Worm (Caenorhabditis elegans): ENCODE measurements around the gene pqn-75.
"Not testable (repeated sequence)": the region's sequence is repeated elsewhere in the genome, so short reads cannot be mapped to it uniquely, and the experiment has no call there.

The pqn-75 gene

DNA sequence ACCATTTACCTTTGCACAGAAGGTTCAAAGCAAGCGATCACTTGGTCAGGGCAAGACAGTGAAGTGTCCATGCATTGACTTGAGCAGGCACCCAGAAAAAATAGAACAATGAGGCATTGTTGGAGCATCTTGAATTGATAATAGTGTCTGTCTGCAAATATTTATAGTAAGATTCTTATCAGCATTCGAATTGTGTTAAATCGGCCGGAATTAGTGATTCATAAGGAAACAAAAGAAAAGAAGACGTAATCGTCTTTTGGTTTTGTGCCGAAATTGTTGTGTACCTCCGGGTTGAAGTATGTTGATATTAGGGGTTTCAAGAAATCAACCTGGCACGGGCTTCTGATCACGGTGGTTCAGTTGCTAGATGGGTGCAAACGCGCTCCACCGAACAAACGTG lies 48.1 kb downstream of the pqn-75 start, which contains the start of gene F49F1.5:
Gene F49F1.5 (minus strand): TSS at position 153 of the 400 bp plus-strand sequence.
- TF ChIP-seq dao-5 (tag; optimal IDR thresholded peaks at IDR 0.05) = no peak
- no peak for TF ChIP-seq W03F9.2 (tag; optimal IDR thresholded peaks at IDR 0.05)
- no peak for TF ChIP-seq him-1 (tag; optimal IDR thresholded peaks at IDR 0.05)

- TF ChIP-seq him-1 (tag; optimal IDR thresholded peaks at IDR 0.05) (no peak), W03F9.2 (tag; optimal IDR thresholded peaks at IDR 0.05) (no peak), dao-5 (tag; optimal IDR thresholded peaks at IDR 0.05) (no peak)
Observed at ce11 chrIV:4121055-4121454, 48.9 kb downstream of the pqn-75 start.

DNA sequence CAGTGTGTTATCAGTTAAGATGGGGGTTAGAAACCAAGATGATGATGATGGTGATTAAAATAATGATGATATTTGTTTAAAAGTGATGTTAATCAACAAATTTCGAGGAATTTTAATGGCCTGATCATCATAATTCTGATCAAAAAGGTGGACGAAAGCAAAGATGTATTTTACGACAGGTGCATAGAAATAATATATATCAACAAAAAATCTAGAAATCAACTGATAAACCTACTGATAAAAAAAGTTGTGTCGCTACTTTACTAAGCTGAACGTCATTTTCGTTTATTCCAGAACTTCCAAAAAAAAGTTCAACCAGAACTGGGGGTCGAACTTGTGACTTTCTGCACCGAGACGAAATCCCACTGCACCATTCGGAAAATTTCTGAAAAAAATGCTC lies 51.0 kb downstream of the pqn-75 start, which contains the start of gene mul-1:
Gene mul-1 (minus strand): TSS at position 84 of the 400 bp plus-strand sequence.
- no peak for TF ChIP-seq W03F9.2 (tag; optimal IDR thresholded peaks at IDR 0.05)
- TF ChIP-seq dao-5 (tag; optimal IDR thresholded peaks at IDR 0.05) = no peak
- no peak for TF ChIP-seq him-1 (tag; optimal IDR thresholded peaks at IDR 0.05)

- TF ChIP-seq dao-5, W03F9.2, him-1 (tag; optimal IDR thresholded peaks at IDR 0.05): not testable (repeated sequence)
Observed at ce11 chrIV:4125657-4126056, 53.5 kb downstream of the pqn-75 start, which contains the start of gene F49F1.7. Gene F49F1.7 (minus strand): TSS chrIV:4125757.

Measured in whole organism, L4/young adult.